Worm (Caenorhabditis elegans): ENCODE measurements around the gene rha-2.

DNA sequence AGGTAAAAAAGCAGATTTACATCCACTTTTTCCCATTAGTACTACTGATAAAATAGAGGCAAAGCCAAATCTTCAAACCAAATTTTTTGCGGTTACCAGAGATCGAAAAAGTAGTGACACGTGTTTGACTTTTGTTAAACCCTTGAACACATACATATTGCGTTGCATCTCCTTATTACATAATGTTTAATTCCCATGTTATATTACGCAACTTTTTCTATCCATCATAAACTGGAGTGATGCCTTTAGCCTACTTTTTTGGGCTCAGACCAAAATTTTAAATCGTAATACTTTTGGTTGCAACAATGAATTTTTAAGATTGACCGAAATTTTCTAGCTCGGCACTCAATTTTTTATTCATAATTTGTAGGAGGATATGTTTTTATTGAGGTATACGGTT, 7.6 kb upstream of the rha-2 start:
- TF ChIP-seq med-1 (GFP tag; optimal IDR thresholded peaks at IDR 0.05; ENCODE audit: insufficient read depth) (no peak), cog-1 (tag; optimal IDR thresholded peaks at IDR 0.05) (no peak), klf-2 (GFP tag; conservative IDR thresholded peaks at IDR 0.05) (no peak), flt-1 (GFP tag; IDR thresholded peaks at IDR 0.05) (no peak), ztf-23 (GFP tag; IDR thresholded peaks at IDR 0.05) (no peak)

Data from whole organism, midembryonic.